Worm (Caenorhabditis elegans): ENCODE results near the gene rpl-43.

ce11 chrII:14178233-14178969, 23.3 kb downstream of the rpl-43 start, which contains the start of gene efhd-1:
- no peak for TF ChIP-seq ztf-11 (tag; optimal IDR thresholded peaks at IDR 0.05)
- no peak for TF ChIP-seq fkh-10 (GFP tag; optimal IDR thresholded peaks at IDR 0.05)
- TF ChIP-seq mdl-1 (tag; optimal IDR thresholded peaks at IDR 0.05), result no peak
- no peak for TF ChIP-seq sea-2 (GFP tag; optimal IDR thresholded peaks at IDR 0.05)
- TF ChIP-seq ama-1 (optimal IDR thresholded peaks at IDR 0.05), result no peak
- no peak for TF ChIP-seq nhr-28 (tag; optimal IDR thresholded peaks at IDR 0.05)
- no peak for TF ChIP-seq jun-1 (tag; optimal IDR thresholded peaks at IDR 0.05)
- no peak for TF ChIP-seq nhr-11 (tag; optimal IDR thresholded peaks at IDR 0.05)
- no peak for TF ChIP-seq snpc-4 (tag; optimal IDR thresholded peaks at IDR 0.05)
- no peak for TF ChIP-seq ceh-82 (tag; optimal IDR thresholded peaks at IDR 0.05)

Data from whole organism, L3 larva.